Worm (Caenorhabditis elegans) whole organism, L4 larva: ENCODE measurements around the gene blos-8.

ENCODE experiments used
- F26F4.8 ChIP-seq: fragments of 200-800 bp; sonication (Bioruptor generic); conservative IDR thresholded peaks from 2 replicates; pipeline ENCODE4 v1.3.6; 2022; ENCODE audit warnings: missing genetic modification characterization, missing compliant biosample characterization
- F37D6.2 ChIP-seq: sonication (generic microtip); optimal IDR thresholded peaks from 2 replicates; lab custom pipeline; 2016; ENCODE audit warnings: mild to moderate bottlenecking, missing genetic modification characterization, missing compliant biosample characterization
- F49E8.2 ChIP-seq: sonication (generic microtip); optimal IDR thresholded peaks from 2 replicates; lab custom pipeline; 2016; ENCODE audit warnings: missing compliant biosample characterization, mild to moderate bottlenecking, missing genetic modification characterization, borderline replicate concordance
- R02D3.7 ChIP-seq: fragments of 150-350 bp; sonication (generic microtip); optimal IDR thresholded peaks from 3 replicates; lab custom pipeline; 2014; ENCODE audit warnings: missing biosample characterization, missing genetic modification characterization
- T26A8.4 ChIP-seq: fragments of 200-800 bp; sonication (Bioruptor generic); IDR thresholded peaks from 2 replicates; pipeline ENCODE4 v1.3.6; 2022; ENCODE audit warnings: missing genetic modification characterization, missing compliant biosample characterization
- Y5F2A.4 ChIP-seq: fragments of 200-800 bp; sonication (Bioruptor generic); optimal IDR thresholded peaks from 2 replicates; lab custom pipeline; 2018; ENCODE audit warnings: mild to moderate bottlenecking, missing genetic modification characterization, missing compliant biosample characterization
- Y75B8A.6 ChIP-seq: fragments of 200-800 bp; sonication (Bioruptor generic); IDR thresholded peaks from 2 replicates; pipeline ENCODE4 v1.3.6; 2022; ENCODE audit warnings: missing genetic modification reagents, missing genetic modification characterization, missing compliant biosample characterization
- ama-1 ChIP-seq: fragments of 150-350 bp; optimal IDR thresholded peaks from 2 replicates; lab custom pipeline; 2014; ENCODE audit warnings: inconsistent platforms, mixed read lengths
- arid-1 ChIP-seq: fragments of 200-800 bp; sonication (Bioruptor generic); conservative IDR thresholded peaks from 2 replicates; pipeline ENCODE4 v1.3.6; 2022; ENCODE audit warnings: missing genetic modification reagents, missing genetic modification characterization, missing compliant biosample characterization
- ceh-20 ChIP-seq: fragments of 200-800 bp; sonication (Bioruptor generic); IDR thresholded peaks from 2 replicates; pipeline ENCODE4 v1.3.6; 2022; ENCODE audit warnings: missing genetic modification reagents, missing genetic modification characterization, missing compliant biosample characterization
- ceh-28 ChIP-seq: fragments of 150-350 bp; optimal IDR thresholded peaks from 2 replicates; lab custom pipeline; 2014; ENCODE audit warnings: missing biosample characterization, missing genetic modification reagents, missing genetic modification characterization
- ceh-62 ChIP-seq: sonication (generic microtip); optimal IDR thresholded peaks from 2 replicates; lab custom pipeline; 2017; ENCODE audit warnings: missing biosample characterization, missing genetic modification characterization
- ceh-82 ChIP-seq: sonication (generic microtip); optimal IDR thresholded peaks from 2 replicates; lab custom pipeline; 2017; ENCODE audit warnings: missing biosample characterization, missing genetic modification characterization
- cey-2 ChIP-seq: sonication (generic microtip); optimal IDR thresholded peaks from 3 replicates; lab custom pipeline; 2017; ENCODE audit warnings: missing genetic modification characterization, mild to moderate bottlenecking, missing compliant biosample characterization, antibody characterized with exemption, borderline replicate concordance; ENCODE audit not compliant: insufficient read depth
- daf-16 ChIP-seq, 3 experiments: sonication (generic microtip); optimal IDR thresholded peaks; 2 replicates each; lab custom pipeline; 2016 to 2017; ENCODE audit warnings: missing genetic modification characterization in 3 of 3, missing genetic modification reagents in 3 of 3, mild to moderate bottlenecking in 2 of 3, missing compliant biosample characterization in 2 of 3, missing biosample characterization in 1 of 3, moderate library complexity in 1 of 3
- daf-19 ChIP-seq: fragments of 200-800 bp; sonication (Bioruptor generic); conservative IDR thresholded peaks from 2 replicates; pipeline ENCODE4 v1.3.6; 2022; ENCODE audit warnings: missing genetic modification characterization, missing compliant biosample characterization
- daf-8 ChIP-seq: fragments of 200-800 bp; sonication (Bioruptor generic); IDR thresholded peaks from 2 replicates; pipeline ENCODE4 v1.3.6; 2022; ENCODE audit warnings: missing genetic modification characterization, missing compliant biosample characterization
- dmd-6 ChIP-seq: fragments of 200-800 bp; sonication (Bioruptor generic); IDR thresholded peaks from 2 replicates; pipeline ENCODE4 v1.3.6; 2022; ENCODE audit warnings: missing genetic modification reagents, missing genetic modification characterization, missing compliant biosample characterization
- dpl-1 ChIP-seq: fragments of 150-350 bp; optimal IDR thresholded peaks from 2 replicates; lab custom pipeline; 2014; ENCODE audit warnings: missing biosample characterization, missing genetic modification reagents, missing genetic modification characterization
- egl-27 ChIP-seq: sonication (generic microtip); optimal IDR thresholded peaks from 3 replicates; lab custom pipeline; 2017; ENCODE audit warnings: missing biosample characterization, missing genetic modification reagents, missing genetic modification characterization
- hif-1 ChIP-seq, 2 experiments: sonication (generic microtip); optimal IDR thresholded peaks; 2 replicates each; lab custom pipeline; 2016 to 2017; ENCODE audit warnings: missing compliant biosample characterization in 2 of 2, missing genetic modification characterization in 2 of 2, missing genetic modification reagents in 2 of 2, missing genotype in 2 of 2, mild to moderate bottlenecking in 1 of 2
- hlh-11 ChIP-seq: fragments of 200-800 bp; sonication (Bioruptor generic); optimal IDR thresholded peaks from 2 replicates; lab custom pipeline; 2018; ENCODE audit warnings: mild to moderate bottlenecking, missing genetic modification characterization, missing compliant biosample characterization
- hmg-1.1 ChIP-seq: fragments of 200-800 bp; sonication (Bioruptor generic); IDR thresholded peaks from 2 replicates; pipeline ENCODE4 v1.3.6; 2022; ENCODE audit warnings: missing genetic modification reagents, missing genetic modification characterization, missing compliant biosample characterization
- lin-1 ChIP-seq: fragments of 200-800 bp; sonication (Bioruptor generic); IDR thresholded peaks from 2 replicates; pipeline ENCODE4 v1.3.6; 2022; ENCODE audit warnings: missing genetic modification reagents, missing genetic modification characterization, missing compliant biosample characterization
- lin-13 ChIP-seq: fragments of 150-350 bp; optimal IDR thresholded peaks from 2 replicates; lab custom pipeline; 2014; ENCODE audit warnings: missing biosample characterization, missing genetic modification reagents, missing genetic modification characterization
- lin-29 ChIP-seq: fragments of 200-800 bp; sonication (Bioruptor generic); IDR thresholded peaks from 2 replicates; pipeline ENCODE4 v1.3.6; 2022; ENCODE audit warnings: missing genetic modification reagents, missing genetic modification characterization, missing compliant biosample characterization
- lin-38 ChIP-seq: fragments of 200-800 bp; sonication (Bioruptor generic); IDR thresholded peaks from 2 replicates; pipeline ENCODE4 v1.3.6; 2022; ENCODE audit warnings: missing genetic modification reagents, missing genetic modification characterization, missing compliant biosample characterization
- mdl-1 ChIP-seq, 2 experiments: fragments of 150-350 bp in 1 of 2; sonication (generic microtip) in 1 of 2; optimal IDR thresholded peaks; 2 replicates each; lab custom pipeline; 2014 to 2017; ENCODE audit warnings: missing biosample characterization in 2 of 2, missing genetic modification characterization in 2 of 2
- nhr-102 ChIP-seq: sonication (generic microtip); optimal IDR thresholded peaks from 2 replicates; lab custom pipeline; 2016; ENCODE audit warnings: mild to moderate bottlenecking, missing genetic modification characterization, moderate library complexity, missing compliant biosample characterization
- nhr-11 ChIP-seq: fragments of 150-350 bp; optimal IDR thresholded peaks from 2 replicates; lab custom pipeline; 2014; ENCODE audit warnings: missing biosample characterization, missing genetic modification characterization
- nhr-28 ChIP-seq: fragments of 150-350 bp; optimal IDR thresholded peaks from 2 replicates; lab custom pipeline; 2014; ENCODE audit warnings: missing biosample characterization, missing genetic modification characterization
- nhr-41 ChIP-seq: fragments of 200-800 bp; sonication (Bioruptor generic); IDR thresholded peaks from 2 replicates; pipeline ENCODE4 v1.3.6; 2022; ENCODE audit warnings: missing genetic modification reagents, missing genetic modification characterization, missing compliant biosample characterization
- nhr-42 ChIP-seq: fragments of 200-800 bp; sonication (Bioruptor generic); IDR thresholded peaks from 2 replicates; pipeline ENCODE4 v1.3.6; 2022; ENCODE audit warnings: missing genetic modification characterization, missing compliant biosample characterization
- nhr-48 ChIP-seq: sonication (generic microtip); optimal IDR thresholded peaks from 2 replicates; lab custom pipeline; 2016; ENCODE audit warnings: mild to moderate bottlenecking, missing genetic modification characterization, missing compliant biosample characterization
- nhr-6 ChIP-seq: fragments of 150-350 bp; optimal IDR thresholded peaks from 2 replicates; lab custom pipeline; 2014; ENCODE audit warnings: missing biosample characterization, missing genetic modification characterization
- nhr-76 ChIP-seq: fragments of 150-350 bp; optimal IDR thresholded peaks from 2 replicates; lab custom pipeline; 2014; ENCODE audit warnings: missing biosample characterization, missing genetic modification characterization
- nhr-77 ChIP-seq: fragments of 150-350 bp; optimal IDR thresholded peaks from 2 replicates; lab custom pipeline; 2014; ENCODE audit warnings: missing biosample characterization, missing genetic modification characterization
- rbr-2 ChIP-seq: sonication (generic microtip); optimal IDR thresholded peaks from 2 replicates; lab custom pipeline; 2016; ENCODE audit warnings: missing genotype, missing genetic modification characterization, missing compliant biosample characterization
- sdz-12 ChIP-seq: fragments of 200-800 bp; sonication (Bioruptor generic); optimal IDR thresholded peaks from 2 replicates; lab custom pipeline; 2018; ENCODE audit warnings: mild to moderate bottlenecking, missing genetic modification characterization, missing compliant biosample characterization
- set-16 ChIP-seq: fragments of 200-800 bp; sonication (Bioruptor generic); IDR thresholded peaks from 2 replicates; pipeline ENCODE4 v1.3.6; 2022; ENCODE audit warnings: missing genetic modification reagents, missing genetic modification characterization, missing compliant biosample characterization
- skn-1 ChIP-seq: fragments of 150-350 bp; optimal IDR thresholded peaks from 2 replicates; lab custom pipeline; 2014; ENCODE audit warnings: missing biosample characterization, missing genetic modification characterization
- snpc-1.2 ChIP-seq: fragments of 200-800 bp; sonication (Bioruptor generic); IDR thresholded peaks from 2 replicates; pipeline ENCODE4 v1.3.6; 2022; ENCODE audit warnings: missing genetic modification reagents, missing genetic modification characterization, missing compliant biosample characterization
- spr-3 ChIP-seq: fragments of 200-800 bp; sonication (Bioruptor generic); optimal IDR thresholded peaks from 2 replicates; lab custom pipeline; 2018; ENCODE audit warnings: mild to moderate bottlenecking, missing genetic modification characterization, missing compliant biosample characterization
- tra-1 ChIP-seq: fragments of 200-800 bp; sonication (Bioruptor generic); IDR thresholded peaks from 2 replicates; pipeline ENCODE4 v1.3.6; 2022; ENCODE audit warnings: missing genetic modification reagents, missing genetic modification characterization, missing compliant biosample characterization
- unc-39 ChIP-seq: sonication (generic microtip); optimal IDR thresholded peaks from 2 replicates; lab custom pipeline; 2017; ENCODE audit warnings: missing biosample characterization, missing genetic modification characterization
- zfp-2 ChIP-seq: sonication (generic microtip); optimal IDR thresholded peaks from 2 replicates; lab custom pipeline; 2016; ENCODE audit warnings: mild to moderate bottlenecking, missing genetic modification characterization, missing compliant biosample characterization
- ztf-11 ChIP-seq: fragments of 150-350 bp; optimal IDR thresholded peaks from 2 replicates; lab custom pipeline; 2014; ENCODE audit warnings: missing biosample characterization, missing genetic modification characterization

Gene blos-8

DNA sequence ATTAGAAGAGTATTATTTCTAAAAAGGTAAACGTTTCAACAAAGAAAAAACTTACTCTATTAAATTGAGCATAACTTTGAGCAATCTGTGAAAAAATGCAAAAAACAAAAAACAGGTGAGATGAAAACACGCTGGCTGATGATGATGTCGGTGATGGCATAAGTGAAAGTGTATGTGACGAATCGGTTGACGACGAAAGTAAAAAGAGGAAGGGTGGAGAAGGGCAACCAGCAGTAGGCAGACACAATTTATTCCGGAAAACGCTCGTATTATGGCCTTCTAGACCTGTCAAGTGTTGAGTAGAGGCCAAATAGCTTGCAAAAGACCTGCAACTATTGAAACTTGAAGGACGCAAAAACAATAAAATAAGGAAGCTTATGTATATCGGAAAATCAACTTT, 3.1 kb downstream of the blos-8 start, which contains the start of gene nas-13:
nas-13 (minus strand) TSS at position 323 of the 400 bp plus-strand sequence.
- no peak for TF ChIP-seq F49E8.2 (tag; lab: Kevin White, UChicago)
- TF ChIP-seq nhr-76 (tag; lab: Kevin White, UChicago): no peak
- TF ChIP-seq hif-1 (tag; optimal IDR thresholded peaks at IDR 0.05; lab: Kevin White, UChicago): no peak
- no peak for TF ChIP-seq daf-16 (GFP tag; optimal IDR thresholded peaks at IDR 0.05; lab: Kevin White, UChicago)
- no peak for TF ChIP-seq daf-16 (tag; optimal IDR thresholded peaks at IDR 0.05; lab: Kevin White, UChicago)
- no peak for TF ChIP-seq dmd-6 (GFP tag; lab: Robert Waterston, UW)
- no peak for TF ChIP-seq ceh-82 (tag; lab: Kevin White, UChicago)
- TF ChIP-seq tra-1: no peak
- no peak for TF ChIP-seq rbr-2 (tag; lab: Kevin White, UChicago)
- TF ChIP-seq nhr-42 (GFP tag; lab: Robert Waterston, UW): no peak
- no peak for TF ChIP-seq R02D3.7
- no peak for TF ChIP-seq unc-39 (tag; lab: Kevin White, UChicago)
- no peak for TF ChIP-seq lin-13
- TF ChIP-seq F37D6.2 (tag; lab: Kevin White, UChicago): no peak
- TF ChIP-seq hlh-11 (tag; lab: Kevin White, UChicago): no peak
- TF ChIP-seq, all 104 proteins: peak for 0

DNA sequence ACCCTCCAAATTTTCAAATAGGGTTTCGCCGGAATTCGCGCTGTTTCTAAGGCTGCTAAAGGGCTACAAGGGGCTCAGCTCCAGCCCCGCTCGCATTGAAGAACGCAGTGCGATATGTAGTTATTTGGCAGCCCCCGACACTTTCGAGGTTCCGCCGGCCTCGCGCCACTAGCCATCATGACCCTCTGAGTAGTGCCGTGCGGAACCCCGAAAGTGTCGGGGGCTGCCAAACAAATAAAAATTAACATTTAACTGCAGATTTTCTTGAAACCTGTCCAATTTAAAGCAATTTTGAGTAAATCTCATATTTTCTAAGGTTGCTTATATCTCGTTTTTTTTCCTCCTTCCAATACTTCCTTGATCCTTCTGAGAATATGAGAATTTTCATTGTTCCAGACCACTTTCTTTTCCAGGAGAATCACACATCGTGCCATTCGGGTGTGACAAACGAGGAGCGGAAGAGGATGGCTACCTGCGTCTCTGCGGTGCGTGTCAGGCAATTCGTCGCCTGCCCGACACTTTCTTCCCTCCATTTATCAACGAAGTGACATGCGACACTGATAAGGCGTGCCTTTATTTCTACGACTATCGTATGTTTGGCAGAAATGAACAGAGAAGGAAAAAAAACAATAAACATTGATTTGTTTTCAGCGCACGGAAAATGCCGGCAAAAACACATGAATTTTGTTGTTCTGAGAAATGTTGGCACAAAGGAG, 7.1 kb downstream of the blos-8 start:
- TF ChIP-seq lin-1 (peak; percentile 63; the same call in 1 of the 2 replicates), nhr-77 (peak; percentile 76), F26F4.8 (GFP tag; lab: Robert Waterston, UW) (no peak), ceh-62 (tag; lab: Kevin White, UChicago) (no peak), daf-16 (GFP tag; optimal IDR thresholded peaks at IDR 0.05; lab: Kevin White, UChicago) (no peak), daf-16 (tag; optimal IDR thresholded peaks at IDR 0.05; lab: Kevin White, UChicago) (peak; percentile 96), snpc-1.2 (GFP tag; lab: Robert Waterston, UW) (no peak), ceh-28 (tag; lab: Kevin White, UChicago) (no peak), hmg-1.1 (GFP tag; lab: Robert Waterston, UW) (0 out of 2 replicates have a peak, but pooled peaks have one; percentile 11), cey-2 (no peak), egl-27 (no peak), dpl-1 (no peak), daf-19 (GFP tag; lab: Robert Waterston, UW) (no peak), set-16 (GFP tag; lab: Robert Waterston, UW) (peak; percentile 62), mdl-1 (tag; optimal IDR thresholded peaks at IDR 0.05; lab: Kevin White, UChicago) (peak; percentile 29 to 67), T26A8.4 (GFP tag; lab: Robert Waterston, UW) (no peak), lin-29 (GFP tag; lab: Robert Waterston, UW) (no peak), nhr-48 (peak; percentile 38), nhr-28 (peak; percentile 92), zfp-2 (tag; lab: Kevin White, UChicago) (no peak), nhr-41 (GFP tag; lab: Robert Waterston, UW) (0 out of 2 replicates have a peak, but pooled peaks have one; percentile 8), hlh-11 (tag; lab: Kevin White, UChicago) (peak; percentile 91), arid-1 (no peak), Y75B8A.6 (GFP tag; lab: Robert Waterston, UW) (no peak), R02D3.7 (no peak), nhr-102 (peak; percentile 34), ama-1 (no peak), nhr-6 (tag; lab: Kevin White, UChicago) (no peak), skn-1 (tag; lab: Kevin White, UChicago) (no peak), sdz-12 (GFP tag; lab: Kevin White, UChicago) (no peak), ceh-20 (GFP tag; lab: Robert Waterston, UW) (peak; percentile 74; the same call in 1 of the 2 replicates), nhr-11 (tag; lab: Kevin White, UChicago) (no peak), Y5F2A.4 (GFP tag; lab: Kevin White, UChicago) (no peak), lin-38 (no peak), ztf-11 (tag; lab: Kevin White, UChicago) (no peak), lin-13 (no peak), spr-3 (GFP tag; lab: Kevin White, UChicago) (no peak), daf-8 (GFP tag; lab: Robert Waterston, UW) (no peak), tra-1 (peak; percentile 79)
